Fruit fly (Drosophila melanogaster) whole organism: ENCODE data around the gene CG13071.

Experiments used
- CG8478 ChIP-seq: fragments of >200 bp; optimal IDR thresholded peaks from 2 replicates; lab custom pipeline; 2018; ENCODE audit warnings: inconsistent platforms
- EcR ChIP-seq, 2 experiments: fragments of >200 bp; optimal IDR thresholded peaks; 2 replicates each; lab custom pipeline; 2017; ENCODE audit warnings: missing biosample characterization in 2 of 2, missing genetic modification characterization in 2 of 2, missing genetic modification reagents in 2 of 2
- psq ChIP-seq: fragments of >200 bp; optimal IDR thresholded peaks from 2 replicates; lab custom pipeline; 2017

DNA sequence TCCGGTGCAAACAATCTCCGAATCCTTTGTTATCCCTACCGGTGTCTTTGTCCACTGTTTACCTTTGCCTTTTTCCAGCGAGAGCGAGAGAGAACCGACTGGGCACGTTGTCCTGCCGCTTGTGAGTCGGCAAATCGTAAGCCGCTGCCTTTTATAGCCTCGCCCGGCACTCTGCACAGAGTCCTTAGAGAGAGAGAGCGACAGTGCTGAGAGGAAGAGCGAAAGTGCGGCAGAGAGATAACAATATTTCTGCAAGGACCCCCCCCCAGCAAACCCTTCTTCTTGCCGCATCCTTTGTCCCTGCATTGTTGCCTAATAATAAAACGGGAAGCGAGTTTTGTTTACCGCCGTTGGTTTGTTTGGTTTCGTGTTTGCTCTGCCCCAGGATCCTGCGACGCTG, 10.3 kb upstream of the CG13071 start, which contains the start of gene CG13055:
- no peak for TF ChIP-seq CG8478 (lab: Kevin White, UChicago)
- no peak for TF ChIP-seq EcR (GFP tag; optimal IDR thresholded peaks at IDR 0.05; lab: Kevin White, UChicago)
- TF ChIP-seq psq (lab: Kevin White, UChicago) = no peak
